Worm (Caenorhabditis elegans): Measurements from ENCODE around the gene F47B7.2.

ce11 chrX:3826863-3827262 is 54.3 kb downstream of the F47B7.2 start, which contains the start of gene fkh-9:
- TF ChIP-seq ces-1 (GFP tag; optimal IDR thresholded peaks at IDR 0.05): no peak
- TF ChIP-seq mep-1 (tag; optimal IDR thresholded peaks at IDR 0.05): no peak
- TF ChIP-seq flh-1 (GFP tag; optimal IDR thresholded peaks at IDR 0.05): no peak
- no peak for TF ChIP-seq pha-4 (tag; optimal IDR thresholded peaks at IDR 0.05)
- TF ChIP-seq ceh-39 (tag; optimal IDR thresholded peaks at IDR 0.05): no peak
- no peak for TF ChIP-seq snpc-4 (tag; optimal IDR thresholded peaks at IDR 0.05)
- no peak for TF ChIP-seq elt-3 (tag; optimal IDR thresholded peaks at IDR 0.05)
- no peak for TF ChIP-seq unc-39 (tag; optimal IDR thresholded peaks at IDR 0.05)
- no peak for TF ChIP-seq ztf-11 (tag; optimal IDR thresholded peaks at IDR 0.05)
